Fruit fly (Drosophila melanogaster) whole organism, embryonic: Measurements from ENCODE around the gene CG7054.

ENCODE experiments used
- CG8478 ChIP-seq: fragments of >200 bp; optimal IDR thresholded peaks from 2 replicates; lab custom pipeline; 2018
- D19B ChIP-seq: fragments of 200-800 bp; sonication (Bioruptor generic); optimal IDR thresholded peaks from 2 replicates; lab custom pipeline; 2017; ENCODE audit warnings: missing biosample characterization, mild to moderate bottlenecking, missing genetic modification characterization
- Dll ChIP-seq: fragments of 200-800 bp; sonication (Bioruptor generic); IDR thresholded peaks from 4 replicates; pipeline ENCODE4 v1.3.6; 2022; ENCODE audit warnings: missing biosample characterization, missing genetic modification characterization; ENCODE audit not compliant: partially characterized antibody
- Nf-YA ChIP-seq: fragments of 200-800 bp; sonication (Bioruptor generic); IDR thresholded peaks from 2 replicates; pipeline ENCODE4 v1.3.6; 2022; ENCODE audit warnings: missing biosample characterization, missing genetic modification characterization
- pan ChIP-seq, 4 experiments: fragments of >200 bp in 3 of 4; fragments of 200-800 bp in 1 of 4; sonication (Bioruptor generic) in 1 of 4; optimal IDR thresholded peaks in 3 of 4; IDR thresholded peaks in 1 of 4; 2 replicates each; pipeline versions ENCODE4 v1.3.6 to Lab custom; 2017 to 2022; ENCODE audit warnings: missing biosample characterization in 2 of 4, missing genetic modification characterization in 2 of 4, mixed read lengths in 1 of 4

- peak; percentile 18; the same call in 1 of the 4 replicates for TF ChIP-seq Dll (GFP tag; lab: Robert Waterston, UW)
- no peak for TF ChIP-seq CG8478 (lab: Kevin White, UChicago)
- TF ChIP-seq D19B (GFP tag; lab: Kevin White, UChicago) = no peak
- TF ChIP-seq pan (optimal IDR thresholded peaks at IDR 0.05; lab: Kevin White, UChicago) = no peak
- no peak for TF ChIP-seq pan (GFP tag; optimal IDR thresholded peaks at IDR 0.05 in 1 of 2, IDR thresholded peaks at IDR 0.05 in 1 of 2)
- no peak for TF ChIP-seq Nf-YA (GFP tag; lab: Robert Waterston, UW)
Observed at dm6 chr3R:22492767-22493166, 28.0 kb downstream of the CG7054 start, which contains the start of gene tHMG2.
